Fruit fly (Drosophila melanogaster): Measurements from ENCODE around the gene Tpr2.

DNA sequence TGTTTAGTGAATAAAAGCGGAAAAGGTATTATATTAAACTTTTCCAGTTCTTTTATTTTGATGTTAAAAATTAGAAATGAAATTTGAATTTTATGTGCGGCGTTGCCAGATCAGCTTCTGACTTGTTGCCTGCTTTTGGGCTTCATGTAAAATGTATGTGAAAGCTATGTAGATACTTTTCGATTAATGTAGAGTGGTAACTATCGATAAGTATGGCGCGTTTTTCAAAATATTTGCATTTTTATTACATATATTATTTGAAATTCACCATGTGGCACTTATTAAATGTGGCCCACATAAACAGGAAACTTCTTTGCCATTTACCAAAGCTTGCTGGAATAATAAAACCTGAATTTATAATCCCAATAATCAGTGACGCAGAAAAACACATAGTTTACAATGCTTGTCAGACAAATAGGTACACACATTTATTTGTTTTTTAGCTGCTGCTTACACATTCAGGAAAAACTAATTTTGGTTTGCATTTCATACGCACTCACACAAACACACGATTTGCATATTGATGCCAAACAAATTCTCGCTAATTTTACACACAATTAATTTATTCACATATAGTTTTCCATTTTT, 16.4 kb downstream of the Tpr2 start:
- TF ChIP-seq Pif1B (GFP tag; optimal IDR thresholded peaks at IDR 0.05) = no peak
- TF ChIP-seq CG8301 (tag; optimal IDR thresholded peaks at IDR 0.05) = no peak
- no peak for TF ChIP-seq Ets98B (GFP tag; IDR thresholded peaks at IDR 0.05)
- no peak for TF ChIP-seq Snoo (tag; optimal IDR thresholded peaks at IDR 0.05)
- no peak for TF ChIP-seq EcR (GFP tag; optimal IDR thresholded peaks at IDR 0.05)
- TF ChIP-seq CG12605 (GFP tag; IDR thresholded peaks at IDR 0.05) = no peak
